Fruit fly (Drosophila melanogaster): ENCODE measurements around the gene CRAT.

DNA sequence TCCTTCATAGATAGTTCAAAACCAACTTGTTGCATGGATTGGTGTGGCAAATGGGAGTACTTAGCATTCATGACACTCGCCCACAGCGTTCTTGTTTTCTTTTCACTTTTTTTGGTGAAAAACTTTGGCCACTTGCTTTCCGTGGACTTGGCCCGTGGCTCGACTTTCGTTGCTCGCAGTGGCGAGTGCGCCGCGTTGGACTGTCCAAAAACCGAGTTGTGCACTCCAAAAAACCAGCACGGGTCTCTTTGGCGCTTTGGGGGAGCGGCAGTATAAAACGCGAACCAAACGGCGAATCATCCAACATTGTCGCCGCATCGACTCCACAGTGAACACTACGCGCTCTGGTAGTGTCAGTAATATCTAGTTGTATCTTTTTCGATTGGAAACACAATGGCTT, 36.0 kb downstream of the CRAT start, which contains the start of gene Osi20:
- TF ChIP-seq CG16779 (tag; optimal IDR thresholded peaks at IDR 0.05) (no peak), Sox102F (GFP tag; optimal IDR thresholded peaks at IDR 0.05) (no peak), eg (GFP tag; IDR thresholded peaks at IDR 0.05) (no peak), Ets96B (tag; optimal IDR thresholded peaks at IDR 0.05) (no peak), Ets21C (GFP tag; optimal IDR thresholded peaks at IDR 0.05) (no peak), cyc (GFP tag; optimal IDR thresholded peaks at IDR 0.05) (no peak), esn (GFP tag; optimal IDR thresholded peaks at IDR 0.05) (no peak)

All from whole organism, prepupa.